Worm (Caenorhabditis elegans) whole organism, L3 larva: Measurements from ENCODE around the gene irld-36.

Experiments used
- R02D3.7 ChIP-seq: fragments of 150-350 bp; optimal IDR thresholded peaks from 2 replicates; lab custom pipeline; 2014; ENCODE audit warnings: missing biosample characterization, missing genetic modification characterization
- ZK546.5 ChIP-seq: sonication (generic microtip); optimal IDR thresholded peaks from 2 replicates; lab custom pipeline; 2017; ENCODE audit warnings: missing biosample characterization, missing genetic modification characterization
- aly-2 ChIP-seq: fragments of 150-350 bp; optimal IDR thresholded peaks from 2 replicates; lab custom pipeline; 2014; ENCODE audit warnings: missing biosample characterization, missing genetic modification characterization
- ama-1 ChIP-seq: fragments of 150-350 bp; optimal IDR thresholded peaks from 2 replicates; lab custom pipeline; 2018
- ceh-16 ChIP-seq: sonication (generic microtip); optimal IDR thresholded peaks from 2 replicates; lab custom pipeline; 2017; ENCODE audit warnings: missing biosample characterization, missing genetic modification characterization
- ceh-28 ChIP-seq: fragments of 150-350 bp; optimal IDR thresholded peaks from 2 replicates; lab custom pipeline; 2014; ENCODE audit warnings: missing biosample characterization, missing genetic modification reagents, missing genetic modification characterization
- ceh-82 ChIP-seq: fragments of 150-350 bp; optimal IDR thresholded peaks from 2 replicates; lab custom pipeline; 2014; ENCODE audit warnings: missing biosample characterization, missing genetic modification characterization
- ceh-9 ChIP-seq: sonication (generic microtip); optimal IDR thresholded peaks from 2 replicates; lab custom pipeline; 2018; ENCODE audit warnings: missing biosample characterization, missing genetic modification characterization
- daf-12 ChIP-seq: fragments of 150-350 bp; optimal IDR thresholded peaks from 2 replicates; lab custom pipeline; 2014; ENCODE audit warnings: missing biosample characterization, missing genetic modification reagents, missing genetic modification characterization
- egl-27 ChIP-seq: sonication (generic microtip); optimal IDR thresholded peaks from 4 replicates; lab custom pipeline; 2017; ENCODE audit warnings: missing biosample characterization, missing genetic modification reagents, missing genetic modification characterization
- elt-1 ChIP-seq: fragments of 150-350 bp; optimal IDR thresholded peaks from 2 replicates; lab custom pipeline; 2014; ENCODE audit warnings: missing biosample characterization, missing genetic modification characterization
- elt-2 ChIP-seq: sonication (generic microtip); optimal IDR thresholded peaks from 2 replicates; lab custom pipeline; 2016; ENCODE audit warnings: missing genetic modification reagents, mild to moderate bottlenecking, missing genetic modification characterization, missing compliant biosample characterization
- elt-3 ChIP-seq, 3 experiments: fragments of 150-350 bp in 1 of 3; sonication (generic microtip) in 2 of 3; optimal IDR thresholded peaks; 2 replicates in 2 of 3; 4 replicates in 1 of 3; lab custom pipeline; 2014 to 2017; ENCODE audit warnings: missing biosample characterization in 3 of 3, missing genetic modification characterization in 3 of 3
- eor-1 ChIP-seq, 2 experiments: fragments of 150-350 bp; optimal IDR thresholded peaks; 2 replicates each; lab custom pipeline; 2014 to 2018; ENCODE audit warnings: missing biosample characterization in 2 of 2, missing genetic modification characterization in 2 of 2
- fkh-10 ChIP-seq: sonication (generic microtip); optimal IDR thresholded peaks from 2 replicates; lab custom pipeline; 2017; ENCODE audit warnings: missing biosample characterization, missing genetic modification reagents, missing genetic modification characterization
- fkh-2 ChIP-seq: fragments of 150-350 bp; optimal IDR thresholded peaks from 2 replicates; lab custom pipeline; 2014; ENCODE audit warnings: missing biosample characterization, missing genetic modification reagents, missing genetic modification characterization
- hmg-11 ChIP-seq: sonication (generic microtip); optimal IDR thresholded peaks from 2 replicates; lab custom pipeline; 2016; ENCODE audit warnings: missing genetic modification characterization, missing compliant biosample characterization
- lin-15B ChIP-seq: fragments of 150-350 bp; optimal IDR thresholded peaks from 2 replicates; lab custom pipeline; 2014; ENCODE audit warnings: missing biosample characterization, missing genetic modification characterization
- lsy-12 ChIP-seq: sonication (generic microtip); optimal IDR thresholded peaks from 2 replicates; lab custom pipeline; 2016; ENCODE audit warnings: mild to moderate bottlenecking, missing genetic modification characterization, missing compliant biosample characterization
- mml-1 ChIP-seq: fragments of 150-350 bp; sonication (generic microtip); optimal IDR thresholded peaks from 3 replicates; lab custom pipeline; 2014; ENCODE audit warnings: missing biosample characterization, missing genetic modification characterization
- nhr-11 ChIP-seq: fragments of 150-350 bp; optimal IDR thresholded peaks from 2 replicates; lab custom pipeline; 2014; ENCODE audit warnings: missing biosample characterization, missing genetic modification characterization
- nhr-237 ChIP-seq: fragments of 150-350 bp; optimal IDR thresholded peaks from 2 replicates; lab custom pipeline; 2014; ENCODE audit warnings: missing biosample characterization, missing genetic modification characterization
- nhr-25 ChIP-seq: sonication (generic microtip); optimal IDR thresholded peaks from 2 replicates; lab custom pipeline; 2017; ENCODE audit warnings: missing biosample characterization, missing genetic modification characterization
- nhr-28 ChIP-seq: fragments of 150-350 bp; optimal IDR thresholded peaks from 2 replicates; lab custom pipeline; 2014; ENCODE audit warnings: missing biosample characterization, missing genetic modification characterization
- nhr-43 ChIP-seq: sonication (generic microtip); optimal IDR thresholded peaks from 2 replicates; lab custom pipeline; 2016; ENCODE audit warnings: mild to moderate bottlenecking, missing genetic modification characterization, missing compliant biosample characterization; ENCODE audit not compliant: poor library complexity, severe bottlenecking
- nhr-77 ChIP-seq: fragments of 150-350 bp; optimal IDR thresholded peaks from 2 replicates; lab custom pipeline; 2014; ENCODE audit warnings: missing biosample characterization, missing genetic modification characterization
- pqm-1 ChIP-seq: fragments of 150-350 bp; optimal IDR thresholded peaks from 2 replicates; lab custom pipeline; 2017; ENCODE audit warnings: missing biosample characterization, missing genetic modification characterization, inconsistent platforms
- skn-1 ChIP-seq: fragments of 150-350 bp; optimal IDR thresholded peaks from 2 replicates; lab custom pipeline; 2014; ENCODE audit warnings: missing biosample characterization, missing genetic modification characterization
- snpc-4 ChIP-seq: fragments of 150-350 bp; optimal IDR thresholded peaks from 2 replicates; lab custom pipeline; 2014; ENCODE audit warnings: missing biosample characterization, missing genetic modification characterization
- tbx-2 ChIP-seq: sonication (generic microtip); optimal IDR thresholded peaks from 2 replicates; lab custom pipeline; 2016; ENCODE audit warnings: mild to moderate bottlenecking, missing genetic modification characterization, missing compliant biosample characterization
- unc-62 ChIP-seq: fragments of 150-350 bp; sonication (generic microtip); optimal IDR thresholded peaks from 4 replicates; lab custom pipeline; 2014; ENCODE audit warnings: missing biosample characterization, missing genetic modification reagents, missing genetic modification characterization
- zag-1 ChIP-seq: fragments of 150-350 bp; optimal IDR thresholded peaks from 2 replicates; lab custom pipeline; 2014; ENCODE audit warnings: missing biosample characterization, missing genetic modification characterization
- ztf-11 ChIP-seq: fragments of 150-350 bp; optimal IDR thresholded peaks from 2 replicates; lab custom pipeline; 2014; ENCODE audit warnings: missing biosample characterization, missing genetic modification characterization
- ztf-4 ChIP-seq: fragments of 150-350 bp; optimal IDR thresholded peaks from 2 replicates; lab custom pipeline; 2014; ENCODE audit warnings: missing biosample characterization, missing genetic modification characterization

irld-36 gene

ce11 chrII:1694530-1694929 is 15.3 kb downstream of the irld-36 start, which contains the start of gene fbxc-26:
Gene fbxc-26, minus strand, starts transcription at chrII:1694630.
- TF ChIP-seq ztf-11 (tag; lab: Kevin White, UChicago) (no peak), eor-1 (tag; optimal IDR thresholded peaks at IDR 0.05; lab: Kevin White, UChicago) (no peak), aly-2 (tag; lab: Kevin White, UChicago) (no peak)

- TF ChIP-seq nhr-28 (tag; lab: Kevin White, UChicago) (no peak), nhr-43 (tag; lab: Kevin White, UChicago) (no peak), nhr-25 (tag; lab: Kevin White, UChicago) (no peak), mml-1 (tag; lab: Kevin White, UChicago) (no peak), tbx-2 (tag; lab: Kevin White, UChicago) (no peak), zag-1 (tag; lab: Kevin White, UChicago) (no peak), ceh-9 (tag; lab: Kevin White, UChicago) (no peak), aly-2 (tag; lab: Kevin White, UChicago) (no peak), nhr-11 (tag; lab: Kevin White, UChicago) (no peak), eor-1 (tag; optimal IDR thresholded peaks at IDR 0.05; lab: Kevin White, UChicago) (no peak), nhr-237 (tag; lab: Kevin White, UChicago) (no peak), ceh-28 (no peak)
- TF ChIP-seq, all 47 proteins: peak for 0
Measured at ce11 chrII:1695861-1696260, 16.7 kb downstream of the irld-36 start, which contains the start of gene F58E1.13. Gene F58E1.13, minus strand, starts transcription at chrII:1695872.

DNA sequence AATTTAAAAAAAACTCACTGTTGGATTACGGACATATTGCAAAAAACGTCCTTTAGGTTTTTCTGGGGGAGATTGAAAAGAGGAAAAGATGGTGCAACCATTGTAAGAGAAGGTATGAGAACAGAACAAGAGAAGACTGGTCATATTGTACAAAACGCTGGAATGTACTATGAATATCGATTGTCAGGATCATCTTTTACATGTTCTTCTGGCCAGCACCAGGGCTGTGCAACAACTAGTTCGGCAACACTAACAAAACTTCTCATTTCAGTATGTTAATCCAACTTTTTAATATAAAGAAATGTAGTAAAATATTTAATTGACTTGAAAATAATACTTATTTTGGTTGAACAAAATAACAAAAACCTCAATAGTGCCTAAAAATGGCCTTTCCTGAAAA is 24.2 kb downstream of the irld-36 start, which contains the start of gene fbxb-47:
TSS of gene fbxb-47 (minus strand) at position 101 of the 400 bp plus-strand sequence.
- TF ChIP-seq lin-15B (tag; lab: Kevin White, UChicago) (no peak), egl-27 (tag; lab: Kevin White, UChicago) (no peak), ceh-82 (no peak), elt-1 (tag; lab: Kevin White, UChicago) (no peak), unc-62 (GFP tag; lab: Kevin White, UChicago) (no peak)

DNA sequence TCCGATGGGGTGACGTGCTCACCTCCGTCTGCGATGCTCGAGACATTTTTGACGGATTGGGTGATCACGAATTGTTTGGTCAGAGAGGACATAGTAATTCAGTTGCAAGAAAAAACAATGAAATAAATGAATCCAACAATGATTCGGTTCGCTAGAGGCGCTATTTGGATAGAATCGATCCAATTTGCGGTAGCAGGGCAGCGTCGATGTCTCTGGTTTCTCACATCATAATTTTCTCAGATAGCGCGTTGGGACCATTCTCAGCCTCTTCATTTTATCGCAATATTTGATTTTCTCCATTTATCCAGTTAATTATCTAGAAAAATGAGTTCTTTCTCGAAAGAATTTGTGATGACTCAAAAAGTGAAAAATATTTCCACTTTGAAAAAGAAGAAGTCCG is 27.2 kb downstream of the irld-36 start, which contains the start of gene sdz-18:
TSS of gene sdz-18 (minus strand) at position 101 of the 400 bp plus-strand sequence.
- TF ChIP-seq nhr-28 (tag; lab: Kevin White, UChicago) (no peak), ceh-9 (tag; lab: Kevin White, UChicago) (no peak), nhr-11 (tag; lab: Kevin White, UChicago) (no peak), fkh-2 (no peak), ZK546.5 (tag; lab: Kevin White, UChicago) (no peak), ztf-4 (tag; lab: Kevin White, UChicago) (no peak), ceh-28 (no peak), pqm-1 (tag; lab: Kevin White, UChicago) (no peak), zag-1 (tag; lab: Kevin White, UChicago) (no peak), lin-15B (tag; lab: Kevin White, UChicago) (no peak), unc-62 (GFP tag; lab: Kevin White, UChicago) (no peak), R02D3.7 (no peak), ztf-11 (tag; lab: Kevin White, UChicago) (no peak), elt-2 (tag; lab: Kevin White, UChicago) (no peak), daf-12 (tag; lab: Kevin White, UChicago) (no peak), hmg-11 (tag; lab: Kevin White, UChicago) (no peak), snpc-4 (tag; lab: Kevin White, UChicago) (no peak), skn-1 (tag; lab: Kevin White, UChicago) (no peak), ceh-16 (no peak)
- TF ChIP-seq, all 47 proteins: peak for 0

DNA sequence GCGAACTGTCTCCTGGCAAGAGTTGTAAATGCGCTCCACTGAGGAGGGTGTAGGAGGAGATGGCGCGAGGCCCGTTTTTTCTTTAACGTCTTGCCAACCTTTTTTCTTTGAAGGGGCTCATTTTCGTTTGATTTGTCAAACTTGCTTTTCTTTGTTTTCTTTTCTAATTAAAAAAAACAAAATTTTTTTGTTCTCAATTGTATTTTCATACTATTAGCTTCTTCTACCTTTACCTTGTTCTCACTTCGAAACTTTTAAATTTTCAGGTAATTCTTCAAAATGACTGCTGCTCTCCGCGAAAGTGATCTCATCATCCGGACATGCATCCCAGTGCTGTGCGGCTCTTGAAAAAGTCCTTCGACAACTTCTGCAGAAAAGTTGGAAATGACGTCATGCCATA is 30.8 kb downstream of the irld-36 start, which contains the start of gene fbxa-184:
TSS of gene fbxa-184 (plus strand) at position 301 of the 400 bp plus-strand sequence.
- TF ChIP-seq mml-1 (tag; lab: Kevin White, UChicago) (no peak), lin-15B (tag; lab: Kevin White, UChicago) (no peak), ama-1 (lab: Kevin White, UChicago) (no peak), fkh-10 (no peak), elt-3 (tag; optimal IDR thresholded peaks at IDR 0.05; lab: Kevin White, UChicago) (no peak), aly-2 (tag; lab: Kevin White, UChicago) (no peak), nhr-43 (tag; lab: Kevin White, UChicago) (no peak), skn-1 (tag; lab: Kevin White, UChicago) (no peak), hmg-11 (tag; lab: Kevin White, UChicago) (no peak), lsy-12 (no peak), nhr-77 (no peak), zag-1 (tag; lab: Kevin White, UChicago) (no peak), ceh-28 (no peak)
